Fruit fly (Drosophila melanogaster) whole organism, embryonic: Measurements from ENCODE around the gene CG15641.
A peak's percentile ranks its signal among the peaks of the same experiment; 100 is the strongest.

Experiments
- CG10321 ChIP-seq: fragments of 200-800 bp; sonication (Bioruptor generic); IDR thresholded peaks from 2 replicates; pipeline ENCODE4 v1.3.6; 2022; ENCODE audit warnings: missing biosample characterization, missing genetic modification characterization
- CG10959 ChIP-seq: fragments of 200-800 bp; sonication (Bioruptor generic); IDR thresholded peaks from 2 replicates; pipeline ENCODE4 v1.3.6; 2022; ENCODE audit warnings: missing biosample characterization, missing genetic modification characterization
- CG12299 ChIP-seq: fragments of 200-800 bp; sonication (Bioruptor generic); optimal IDR thresholded peaks from 2 replicates; lab custom pipeline; 2018; ENCODE audit warnings: missing biosample characterization, mild to moderate bottlenecking, missing genetic modification characterization
- CG12391 ChIP-seq: fragments of 200-800 bp; sonication (Bioruptor generic); optimal IDR thresholded peaks from 3 replicates; lab custom pipeline; 2018; ENCODE audit warnings: missing biosample characterization, mild to moderate bottlenecking, missing genetic modification characterization, moderate library complexity
- CG14667 ChIP-seq: fragments of 200-800 bp; sonication (Bioruptor generic); IDR thresholded peaks from 2 replicates; pipeline ENCODE4 v1.3.6; 2022; ENCODE audit warnings: missing biosample characterization, missing genetic modification characterization
- CG15011 ChIP-seq: fragments of 200-800 bp; sonication (Bioruptor generic); optimal IDR thresholded peaks from 3 replicates; lab custom pipeline; 2018; ENCODE audit warnings: missing biosample characterization, mild to moderate bottlenecking, missing genetic modification characterization
- CG1602 ChIP-seq: fragments of 200-800 bp; sonication (Bioruptor generic); optimal IDR thresholded peaks from 3 replicates; lab custom pipeline; 2016; ENCODE audit warnings: missing biosample characterization, missing genetic modification characterization
- CG17612 ChIP-seq: fragments of 200-800 bp; sonication (Bioruptor generic); IDR thresholded peaks from 2 replicates; pipeline ENCODE4 v1.3.6; 2022; ENCODE audit warnings: missing biosample characterization, missing genetic modification characterization
- CG18476 ChIP-seq: fragments of 200-800 bp; sonication (Bioruptor generic); optimal IDR thresholded peaks from 2 replicates; lab custom pipeline; 2016; ENCODE audit warnings: missing biosample characterization, mild to moderate bottlenecking, missing genetic modification characterization
- CG18599 ChIP-seq: fragments of 200-800 bp; sonication (Bioruptor generic); optimal IDR thresholded peaks from 3 replicates; lab custom pipeline; 2017; ENCODE audit warnings: missing biosample characterization, missing genetic modification characterization, mild to moderate bottlenecking, moderate library complexity, missing genetic modification reagents
- CG2712 ChIP-seq: fragments of 200-800 bp; optimal IDR thresholded peaks from 3 replicates; lab custom pipeline; 2019; ENCODE audit warnings: missing biosample characterization, mild to moderate bottlenecking, missing genetic modification characterization, moderate library complexity
- CG31365 ChIP-seq: fragments of 200-800 bp; sonication (Bioruptor generic); optimal IDR thresholded peaks from 2 replicates; lab custom pipeline; 2018; ENCODE audit warnings: missing biosample characterization, mild to moderate bottlenecking, missing genetic modification characterization
- CG3726 ChIP-seq: fragments of 200-800 bp; sonication (Bioruptor generic); IDR thresholded peaks from 3 replicates; pipeline ENCODE4, ENCODE4 v1.3.6; 2022; ENCODE audit warnings: missing biosample characterization, missing genetic modification characterization
- CG42726 ChIP-seq: fragments of 200-800 bp; sonication (Bioruptor generic); IDR thresholded peaks from 2 replicates; pipeline ENCODE4 v1.3.6; 2022; ENCODE audit warnings: missing biosample characterization, missing genetic modification characterization; ENCODE audit not compliant: partially characterized antibody
- CG4282 ChIP-seq: fragments of 200-800 bp; sonication (Bioruptor generic); optimal IDR thresholded peaks from 2 replicates; lab custom pipeline; 2016; ENCODE audit warnings: missing biosample characterization, missing genetic modification characterization
- CG6791 ChIP-seq: fragments of 200-800 bp; sonication (Bioruptor generic); IDR thresholded peaks from 3 replicates; pipeline ENCODE4 v1.3.6; 2022; ENCODE audit warnings: missing biosample characterization, missing genetic modification characterization; ENCODE audit not compliant: partially characterized antibody
- CG8089 ChIP-seq: fragments of 200-800 bp; sonication (Bioruptor generic); optimal IDR thresholded peaks from 3 replicates; lab custom pipeline; 2016; ENCODE audit warnings: missing biosample characterization, missing genetic modification characterization
- CG8765 ChIP-seq: fragments of 200-800 bp; sonication (Bioruptor generic); IDR thresholded peaks from 2 replicates; pipeline ENCODE4 v1.3.6; 2022; ENCODE audit warnings: missing biosample characterization, missing genetic modification characterization
- CTCF ChIP-seq: fragments of 200-800 bp; sonication (Bioruptor generic); optimal IDR thresholded peaks from 2 replicates; lab custom pipeline; 2017; ENCODE audit warnings: missing biosample characterization, mild to moderate bottlenecking, missing genetic modification characterization, moderate library complexity
- Chrac-16 ChIP-seq: fragments of 200-800 bp; sonication (Bioruptor generic); optimal IDR thresholded peaks from 3 replicates; lab custom pipeline; 2016; ENCODE audit warnings: missing biosample characterization, missing genetic modification characterization
- CrebB ChIP-seq: fragments of 200-800 bp; sonication (Bioruptor generic); optimal IDR thresholded peaks from 3 replicates; lab custom pipeline; 2018; ENCODE audit warnings: missing biosample characterization, mild to moderate bottlenecking, missing genetic modification characterization
- E2f1 ChIP-seq: fragments of 200-800 bp; sonication (Bioruptor generic); IDR thresholded peaks from 2 replicates; pipeline ENCODE4 v1.3.6; 2022; ENCODE audit warnings: missing biosample characterization, missing genetic modification characterization
- E2f2 ChIP-seq: fragments of 200-800 bp; sonication (Bioruptor generic); IDR thresholded peaks from 2 replicates; pipeline ENCODE4 v1.3.6; 2022; ENCODE audit warnings: missing biosample characterization, missing genetic modification characterization
- ERR ChIP-seq: fragments of 200-800 bp; sonication (Bioruptor generic); optimal IDR thresholded peaks from 2 replicates; lab custom pipeline; 2016; ENCODE audit warnings: missing biosample characterization, missing genetic modification characterization
- Elba2 ChIP-seq: fragments of 200-800 bp; sonication (Bioruptor generic); optimal IDR thresholded peaks from 3 replicates; lab custom pipeline; 2016; ENCODE audit warnings: missing biosample characterization, missing genetic modification characterization
- GATAe ChIP-seq: fragments of 200-800 bp; sonication (Bioruptor generic); conservative IDR thresholded peaks from 2 replicates; pipeline ENCODE4 v1.3.6; 2022; ENCODE audit warnings: missing biosample characterization, missing genetic modification characterization
- Hr39 ChIP-seq: fragments of >200 bp; optimal IDR thresholded peaks from 2 replicates; lab custom pipeline; 2017
- MESR4 ChIP-seq: fragments of 200-800 bp; sonication (Bioruptor generic); optimal IDR thresholded peaks from 2 replicates; lab custom pipeline; 2018; ENCODE audit warnings: missing biosample characterization, mild to moderate bottlenecking, missing genetic modification characterization, moderate library complexity
- Mes4 ChIP-seq: fragments of 200-800 bp; sonication (Bioruptor generic); optimal IDR thresholded peaks from 2 replicates; lab custom pipeline; 2016; ENCODE audit warnings: missing biosample characterization, missing genetic modification characterization
- NC2α ChIP-seq: fragments of 200-800 bp; sonication (Bioruptor generic); optimal IDR thresholded peaks from 2 replicates; lab custom pipeline; 2016; ENCODE audit warnings: missing biosample characterization, missing genetic modification characterization
- Optix ChIP-seq: fragments of 200-800 bp; sonication (Bioruptor generic); IDR thresholded peaks from 3 replicates; pipeline ENCODE4 v1.3.6; 2022; ENCODE audit warnings: missing biosample characterization, missing genetic modification characterization
- Six4 ChIP-seq: fragments of 200-800 bp; sonication (Bioruptor generic); optimal IDR thresholded peaks from 2 replicates; lab custom pipeline; 2016; ENCODE audit warnings: missing biosample characterization, missing genetic modification characterization
- Sox102F ChIP-seq: fragments of 200-800 bp; sonication (Bioruptor generic); optimal IDR thresholded peaks from 2 replicates; lab custom pipeline; 2018; ENCODE audit warnings: missing biosample characterization, mild to moderate bottlenecking, missing genetic modification characterization, moderate library complexity
- Usf ChIP-seq: fragments of 200-800 bp; sonication (Bioruptor generic); optimal IDR thresholded peaks from 2 replicates; lab custom pipeline; 2017; ENCODE audit warnings: missing genotype, missing biosample characterization, missing genetic modification characterization
- crp ChIP-seq, 2 experiments: fragments of 200-800 bp; sonication (Bioruptor generic); optimal IDR thresholded peaks; 2 replicates in 1 of 2; 3 replicates in 1 of 2; lab custom pipeline; 2017; ENCODE audit warnings: missing biosample characterization in 2 of 2, missing genetic modification characterization in 2 of 2, mild to moderate bottlenecking in 1 of 2, moderate library complexity in 1 of 2
- dati ChIP-seq: fragments of 200-800 bp; sonication (Bioruptor generic); IDR thresholded peaks from 2 replicates; pipeline ENCODE4 v1.3.6; 2022; ENCODE audit warnings: missing biosample characterization, missing genetic modification characterization
- dimm ChIP-seq: fragments of 200-800 bp; sonication (Bioruptor generic); IDR thresholded peaks from 2 replicates; pipeline ENCODE4 v1.3.6; 2022; ENCODE audit warnings: missing biosample characterization, missing genetic modification characterization
- dmrt11E ChIP-seq: fragments of 200-800 bp; sonication (Bioruptor generic); optimal IDR thresholded peaks from 3 replicates; lab custom pipeline; 2018; ENCODE audit warnings: missing biosample characterization, mild to moderate bottlenecking, missing genetic modification characterization, moderate library complexity
- fru ChIP-seq: fragments of >200 bp; optimal IDR thresholded peaks from 2 replicates; lab custom pipeline; 2017
- gem ChIP-seq: fragments of 200-800 bp; sonication (Bioruptor generic); optimal IDR thresholded peaks from 2 replicates; lab custom pipeline; 2019; ENCODE audit warnings: missing biosample characterization, mild to moderate bottlenecking, missing genetic modification characterization, moderate library complexity
- grn ChIP-seq: fragments of 200-800 bp; sonication (Bioruptor generic); optimal IDR thresholded peaks from 3 replicates; lab custom pipeline; 2017; ENCODE audit warnings: missing biosample characterization, missing genetic modification characterization
- her ChIP-seq: fragments of 200-800 bp; sonication (Bioruptor generic); optimal IDR thresholded peaks from 2 replicates; lab custom pipeline; 2016; ENCODE audit warnings: missing biosample characterization, missing genetic modification characterization
- jing ChIP-seq: fragments of 200-800 bp; sonication (Bioruptor generic); optimal IDR thresholded peaks from 2 replicates; lab custom pipeline; 2018; ENCODE audit warnings: missing biosample characterization, mild to moderate bottlenecking, missing genetic modification characterization
- lmd ChIP-seq: fragments of 200-800 bp; sonication (Bioruptor generic); IDR thresholded peaks from 2 replicates; pipeline ENCODE4 v1.3.6; 2022; ENCODE audit warnings: missing biosample characterization, missing genetic modification characterization
- nau ChIP-seq: fragments of 200-800 bp; sonication (Bioruptor generic); optimal IDR thresholded peaks from 3 replicates; lab custom pipeline; 2017; ENCODE audit warnings: missing biosample characterization, mild to moderate bottlenecking, missing genetic modification characterization, missing genetic modification reagents
- nerfin-2 ChIP-seq: fragments of 200-800 bp; sonication (Bioruptor generic); IDR thresholded peaks from 2 replicates; pipeline ENCODE4 v1.3.6; 2022; ENCODE audit warnings: missing biosample characterization, missing genetic modification characterization; ENCODE audit not compliant: partially characterized antibody
- phol ChIP-seq: fragments of 200-800 bp; sonication (Bioruptor generic); optimal IDR thresholded peaks from 3 replicates; lab custom pipeline; 2018; ENCODE audit warnings: missing biosample characterization, mild to moderate bottlenecking, missing genetic modification characterization, moderate library complexity
- salm ChIP-seq: fragments of 200-800 bp; sonication (Bioruptor generic); optimal IDR thresholded peaks from 2 replicates; lab custom pipeline; 2018; ENCODE audit warnings: missing biosample characterization, mild to moderate bottlenecking, missing genetic modification characterization
- stc ChIP-seq: fragments of 200-800 bp; sonication (Bioruptor generic); IDR thresholded peaks from 2 replicates; pipeline ENCODE4 v1.3.6; 2022; ENCODE audit warnings: missing biosample characterization, missing genetic modification characterization
- tap ChIP-seq: fragments of 200-800 bp; optimal IDR thresholded peaks from 3 replicates; lab custom pipeline; 2019; ENCODE audit warnings: missing biosample characterization, mild to moderate bottlenecking, missing genetic modification characterization, moderate library complexity
- tin ChIP-seq: fragments of 200-800 bp; sonication (Bioruptor generic); optimal IDR thresholded peaks from 3 replicates; lab custom pipeline; 2016; ENCODE audit warnings: missing biosample characterization, missing genetic modification characterization
- trem ChIP-seq: fragments of 200-800 bp; optimal IDR thresholded peaks from 3 replicates; lab custom pipeline; 2019; ENCODE audit warnings: missing biosample characterization, mild to moderate bottlenecking, missing genetic modification characterization, moderate library complexity
- twi ChIP-seq: fragments of 200-800 bp; optimal IDR thresholded peaks from 2 replicates; lab custom pipeline; 2019; ENCODE audit warnings: missing biosample characterization, mild to moderate bottlenecking, missing genetic modification characterization, moderate library complexity

CG15641 gene

dm6 chrX:15475367-15475789 lies 7.7 kb downstream of the CG15641 start, which contains the start of gene mh (continued):
- no peak for TF ChIP-seq dimm (GFP tag; lab: Robert Waterston, UW)
- no peak for TF ChIP-seq CG4282 (GFP tag; lab: Kevin White, UChicago)
- TF ChIP-seq Six4 = no peak
- TF ChIP-seq CG18476 (GFP tag; lab: Kevin White, UChicago) = peak; percentile 10
- no peak for TF ChIP-seq nau
- TF ChIP-seq nerfin-2 (GFP tag; lab: Robert Waterston, UW) = no peak; the same call in 1 of the 2 replicates
- TF ChIP-seq CG2712 (tag; lab: Kevin White, UChicago) = no peak
- TF ChIP-seq twi (tag; lab: Kevin White, UChicago) = no peak
- TF ChIP-seq E2f2 = peak; percentile 83
- no peak for TF ChIP-seq CG3726
- no peak for TF ChIP-seq salm (tag; lab: Kevin White, UChicago)
- no peak for TF ChIP-seq grn (GFP tag; lab: Kevin White, UChicago)
- no peak for TF ChIP-seq Mes4 (GFP tag; lab: Kevin White, UChicago)
- TF ChIP-seq MESR4 (GFP tag; lab: Kevin White, UChicago) = no peak
- no peak for TF ChIP-seq CG1602 (GFP tag; lab: Kevin White, UChicago)
- TF ChIP-seq CG14667 (GFP tag; lab: Robert Waterston, UW) = no peak
- TF ChIP-seq jing (GFP tag; lab: Kevin White, UChicago) = no peak
- peak; percentile 38 for TF ChIP-seq CG12391 (tag; lab: Kevin White, UChicago)
- peak; percentile 34 for TF ChIP-seq Chrac-16
- no peak for TF ChIP-seq CG10321 (GFP tag; lab: Robert Waterston, UW)
- no peak for TF ChIP-seq CG17612 (GFP tag; lab: Robert Waterston, UW)
- no peak for TF ChIP-seq dmrt11E (tag; lab: Kevin White, UChicago)
- TF ChIP-seq phol (tag; lab: Kevin White, UChicago) = peak; percentile 51
- no peak for TF ChIP-seq Hr39
- TF ChIP-seq CG6791 (GFP tag; lab: Robert Waterston, UW) = peak; percentile 79
- TF ChIP-seq GATAe (GFP tag; lab: Robert Waterston, UW) = no peak
- no peak for TF ChIP-seq NC2α (GFP tag; lab: Kevin White, UChicago)
- TF ChIP-seq CG10959 (GFP tag; lab: Robert Waterston, UW) = no peak
- TF ChIP-seq ERR (GFP tag; lab: Kevin White, UChicago) = no peak
- no peak for TF ChIP-seq Elba2
- TF ChIP-seq CG31365 (tag; lab: Kevin White, UChicago) = no peak
- TF ChIP-seq fru (lab: Kevin White, UChicago) = no peak
- peak; percentile 9 for TF ChIP-seq trem
- TF ChIP-seq gem (tag; lab: Kevin White, UChicago) = no peak
- no peak for TF ChIP-seq CG15011 (GFP tag; lab: Kevin White, UChicago)
- no peak for TF ChIP-seq tin (GFP tag; lab: Kevin White, UChicago)
- no peak for TF ChIP-seq CG8089
- 0 out of 2 replicates have a peak, but pooled peaks have one; percentile 28 for TF ChIP-seq CG42726 (GFP tag; lab: Robert Waterston, UW)
- no peak for TF ChIP-seq Optix (GFP tag; lab: Robert Waterston, UW)
- no peak for TF ChIP-seq E2f1 (GFP tag; lab: Robert Waterston, UW)
- TF ChIP-seq CG18599 (GFP tag; lab: Kevin White, UChicago) = no peak
- TF ChIP-seq stc (GFP tag; lab: Robert Waterston, UW) = no peak
- no peak for TF ChIP-seq Usf (GFP tag; lab: Kevin White, UChicago)
- no peak for TF ChIP-seq dati (GFP tag; lab: Robert Waterston, UW)
- peak; percentile 47; the same call in 1 of the 2 replicates for TF ChIP-seq lmd (GFP tag; lab: Robert Waterston, UW)
- no peak for TF ChIP-seq CG12299 (tag; lab: Kevin White, UChicago)
- no peak for TF ChIP-seq tap
- peak in 1 of 2 experiments; percentile 42 for TF ChIP-seq crp (GFP tag; optimal IDR thresholded peaks at IDR 0.05; lab: Kevin White, UChicago)
- no peak for TF ChIP-seq her (GFP tag; lab: Kevin White, UChicago)
- TF ChIP-seq Sox102F (GFP tag; lab: Kevin White, UChicago) = no peak
- TF ChIP-seq CG8765 (GFP tag; lab: Robert Waterston, UW) = no peak
- TF ChIP-seq CTCF (GFP tag; lab: Kevin White, UChicago) = no peak
- no peak for TF ChIP-seq CrebB (tag; lab: Kevin White, UChicago)
